Fruit fly (Drosophila melanogaster): ENCODE measurements around the gene CG3505.

dm6 chr3R:14705270-14705669 is 48.0 kb downstream of the CG3505 start:
- TF ChIP-seq CG12768 (GFP tag; optimal IDR thresholded peaks at IDR 0.05) = peak; percentile 33
- no peak for TF ChIP-seq tj (GFP tag; optimal IDR thresholded peaks at IDR 0.05)
- no peak for TF ChIP-seq cic (GFP tag; optimal IDR thresholded peaks at IDR 0.05)
- no peak for TF ChIP-seq ovo (GFP tag; optimal IDR thresholded peaks at IDR 0.05)
- no peak for TF ChIP-seq CG14711 (tag; optimal IDR thresholded peaks at IDR 0.05)
- TF ChIP-seq pad (GFP tag; optimal IDR thresholded peaks at IDR 0.05) = no peak
- TF ChIP-seq Crg-1 (GFP tag; optimal IDR thresholded peaks at IDR 0.05) = no peak
- TF ChIP-seq Mnt (GFP tag; optimal IDR thresholded peaks at IDR 0.05) = no peak
- no peak for TF ChIP-seq CG7101 (tag; optimal IDR thresholded peaks at IDR 0.05)
- no peak for TF ChIP-seq toe (GFP tag; optimal IDR thresholded peaks at IDR 0.05)
- TF ChIP-seq CG11617 (GFP tag; optimal IDR thresholded peaks at IDR 0.05) = no peak

All from whole organism, adult.